Fruit fly (Drosophila melanogaster) whole organism, adult: ENCODE data around the gene CG17118.

Experiments
- CG14711 ChIP-seq: fragments of 200-800 bp; sonication (Bioruptor generic); optimal IDR thresholded peaks from 2 replicates; lab custom pipeline; 2018; ENCODE audit warnings: missing biosample characterization, mild to moderate bottlenecking, missing genetic modification characterization, moderate library complexity
- CG1620 ChIP-seq: fragments of 200-800 bp; sonication (Bioruptor generic); optimal IDR thresholded peaks from 2 replicates; lab custom pipeline; 2016; ENCODE audit warnings: missing biosample characterization, missing genetic modification characterization
- CG5204 ChIP-seq: fragments of 200-800 bp; sonication (Bioruptor generic); optimal IDR thresholded peaks from 2 replicates; lab custom pipeline; 2016; ENCODE audit warnings: missing biosample characterization, missing genetic modification characterization
- CG7101 ChIP-seq: fragments of 200-800 bp; sonication (Bioruptor generic); optimal IDR thresholded peaks from 2 replicates; lab custom pipeline; 2018; ENCODE audit warnings: missing biosample characterization, mild to moderate bottlenecking, missing genetic modification characterization, moderate library complexity
- Clk ChIP-seq: fragments of 200-800 bp; sonication (Bioruptor generic); optimal IDR thresholded peaks from 2 replicates; lab custom pipeline; 2017; ENCODE audit warnings: missing biosample characterization, missing genetic modification characterization
- Crg-1 ChIP-seq: fragments of 200-800 bp; sonication (Bioruptor generic); optimal IDR thresholded peaks from 2 replicates; lab custom pipeline; 2016; ENCODE audit warnings: missing biosample characterization, missing genetic modification characterization
- Mnt ChIP-seq: fragments of 200-800 bp; sonication (Bioruptor generic); optimal IDR thresholded peaks from 2 replicates; lab custom pipeline; 2016; ENCODE audit warnings: missing biosample characterization, mild to moderate bottlenecking, missing genetic modification characterization
- cic ChIP-seq: fragments of 200-800 bp; sonication (Bioruptor generic); optimal IDR thresholded peaks from 2 replicates; lab custom pipeline; 2017; ENCODE audit warnings: missing biosample characterization, mild to moderate bottlenecking, missing genetic modification characterization, moderate library complexity
- kay ChIP-seq: fragments of 200-800 bp; sonication (Bioruptor generic); peaks from one replicate; lab custom pipeline; 2016; ENCODE audit warnings: missing biosample characterization, missing genetic modification characterization, borderline replicate concordance
- ovo ChIP-seq: fragments of 200-800 bp; sonication (Bioruptor generic); optimal IDR thresholded peaks from 2 replicates; lab custom pipeline; 2016; ENCODE audit warnings: missing biosample characterization, missing genetic modification characterization
- pad ChIP-seq: fragments of 200-800 bp; sonication (Bioruptor generic); optimal IDR thresholded peaks from 3 replicates; lab custom pipeline; 2017; ENCODE audit warnings: missing biosample characterization, missing genetic modification characterization, mild to moderate bottlenecking, moderate library complexity, missing genetic modification reagents
- tj ChIP-seq: fragments of 200-800 bp; sonication (Bioruptor generic); optimal IDR thresholded peaks from 3 replicates; lab custom pipeline; 2017; ENCODE audit warnings: missing biosample characterization, mild to moderate bottlenecking, missing genetic modification characterization, moderate library complexity

DNA sequence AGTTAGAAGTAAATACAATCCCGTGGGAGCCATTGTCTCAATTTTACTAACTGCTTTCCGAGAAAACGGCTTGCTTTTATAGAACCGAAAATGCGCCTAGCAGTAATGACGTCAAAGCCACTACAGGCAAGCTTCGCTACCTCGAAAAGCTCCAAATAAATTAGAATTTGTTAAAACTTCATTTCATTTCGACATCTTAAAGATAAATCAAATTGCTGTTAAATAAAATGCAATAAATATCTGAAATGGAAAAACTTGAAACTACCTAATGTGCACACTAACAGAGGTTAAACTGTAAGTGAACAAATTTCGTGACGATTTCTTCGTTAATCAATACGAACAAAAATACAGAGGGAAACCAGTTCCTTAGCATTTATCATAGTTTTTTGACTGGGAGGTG, 32.1 kb upstream of the CG17118 start, which contains the start of gene CG7300:
- TF ChIP-seq CG5204 (no peak), ovo (GFP tag; lab: Kevin White, UChicago) (no peak), pad (GFP tag; lab: Kevin White, UChicago) (no peak), tj (no peak), cic (no peak), Mnt (GFP tag; lab: Kevin White, UChicago) (no peak), Crg-1 (GFP tag; lab: Kevin White, UChicago) (no peak), CG7101 (tag; lab: Kevin White, UChicago) (no peak), Clk (no peak), CG1620 (GFP tag; lab: Kevin White, UChicago) (no peak), kay (GFP tag; lab: Kevin White, UChicago) (no peak), CG14711 (tag; lab: Kevin White, UChicago) (no peak)
